Worm (Caenorhabditis elegans) whole organism, young adult: Measurements from ENCODE around the gene szy-4.

ENCODE experiments used
- B0261.1 ChIP-seq: sonication (generic microtip); optimal IDR thresholded peaks from 2 replicates; lab custom pipeline; 2016; ENCODE audit warnings: mild to moderate bottlenecking, missing genetic modification characterization, moderate library complexity, missing compliant biosample characterization
- B0336.3 ChIP-seq: fragments of 200-800 bp; sonication (Bioruptor generic); IDR thresholded peaks from 2 replicates; pipeline ENCODE4 v1.3.6; 2022; ENCODE audit warnings: missing genetic modification characterization, missing compliant biosample characterization
- C06A6.2 ChIP-seq: fragments of 200-800 bp; sonication (Bioruptor generic); conservative IDR thresholded peaks from 2 replicates; pipeline ENCODE4 v1.3.6; 2022; ENCODE audit warnings: missing genetic modification characterization, missing compliant biosample characterization
- F33H1.4 ChIP-seq: fragments of 200-800 bp; sonication (Bioruptor generic); IDR thresholded peaks from 2 replicates; pipeline ENCODE4 v1.3.6; 2022; ENCODE audit warnings: missing genetic modification reagents, missing genetic modification characterization, missing compliant biosample characterization
- F57C9.4 ChIP-seq: sonication (generic microtip); optimal IDR thresholded peaks from 2 replicates; lab custom pipeline; 2017; ENCODE audit warnings: mild to moderate bottlenecking, missing genetic modification characterization, missing compliant biosample characterization
- T07F8.4 ChIP-seq: sonication (generic microtip); optimal IDR thresholded peaks from 2 replicates; lab custom pipeline; 2016; ENCODE audit warnings: mild to moderate bottlenecking, missing genetic modification characterization, moderate library complexity, missing compliant biosample characterization
- Y53G8AR.9 ChIP-seq: fragments of 200-800 bp; sonication (Bioruptor generic); conservative IDR thresholded peaks from 2 replicates; pipeline ENCODE4 v1.3.6; 2022; ENCODE audit warnings: missing genetic modification reagents, missing genetic modification characterization, missing compliant biosample characterization
- Y67H2A.10 ChIP-seq: fragments of 200-800 bp; sonication (Bioruptor generic); conservative IDR thresholded peaks from 2 replicates; pipeline ENCODE4 v1.3.6; 2022; ENCODE audit warnings: missing genetic modification reagents, missing genetic modification characterization, missing compliant biosample characterization
- aptf-2 ChIP-seq: fragments of 200-800 bp; sonication (Bioruptor generic); conservative IDR thresholded peaks from 2 replicates; pipeline ENCODE4 v1.3.6; 2022; ENCODE audit warnings: missing genetic modification reagents, missing genetic modification characterization, missing compliant biosample characterization
- aptf-3 ChIP-seq: fragments of 200-800 bp; sonication (Bioruptor generic); IDR thresholded peaks from 2 replicates; pipeline ENCODE4 v1.3.6; 2022; ENCODE audit warnings: missing genetic modification characterization, missing compliant biosample characterization
- atf-7 ChIP-seq: sonication (generic microtip); optimal IDR thresholded peaks from 2 replicates; lab custom pipeline; 2017; ENCODE audit warnings: mild to moderate bottlenecking, missing genetic modification characterization, missing compliant biosample characterization
- attf-3 ChIP-seq: fragments of 200-800 bp; sonication (Bioruptor generic); conservative IDR thresholded peaks from 2 replicates; pipeline ENCODE4 v1.3.6; 2022; ENCODE audit warnings: missing genetic modification reagents, missing genetic modification characterization, missing compliant biosample characterization
- attf-6 ChIP-seq: fragments of 200-800 bp; sonication (Bioruptor generic); IDR thresholded peaks from 2 replicates; pipeline ENCODE4 v1.3.6; 2022; ENCODE audit warnings: missing genetic modification reagents, missing genetic modification characterization, missing compliant biosample characterization
- bed-2 ChIP-seq: fragments of 200-800 bp; sonication (Bioruptor generic); IDR thresholded peaks from 2 replicates; pipeline ENCODE4 v1.3.6; 2022; ENCODE audit warnings: missing genetic modification reagents, missing genetic modification characterization, missing compliant biosample characterization
- cebp-1 ChIP-seq, 2 experiments: fragments of 200-800 bp in 1 of 2; sonication (Bioruptor generic) in 1 of 2; sonication (generic microtip) in 1 of 2; IDR thresholded peaks in 1 of 2; optimal IDR thresholded peaks in 1 of 2; 2 replicates each; pipeline versions ENCODE4 v1.3.6 to Lab custom; 2017 to 2022; ENCODE audit warnings: missing compliant biosample characterization in 2 of 2, missing genetic modification characterization in 2 of 2, mild to moderate bottlenecking in 1 of 2, missing genetic modification reagents in 1 of 2, moderate library complexity in 1 of 2
- cebp-2 ChIP-seq: fragments of 200-800 bp; sonication (Bioruptor generic); IDR thresholded peaks from 2 replicates; pipeline ENCODE4 v1.3.6; 2022; ENCODE audit warnings: missing genetic modification characterization, missing compliant biosample characterization
- ceh-100 ChIP-seq: fragments of 200-800 bp; sonication (Bioruptor generic); IDR thresholded peaks from 2 replicates; pipeline ENCODE4 v1.3.6; 2022; ENCODE audit warnings: missing genetic modification reagents, missing genetic modification characterization, missing compliant biosample characterization
- die-1 ChIP-seq: sonication (generic microtip); optimal IDR thresholded peaks from 2 replicates; lab custom pipeline; 2016; ENCODE audit warnings: missing genotype, mild to moderate bottlenecking, missing genetic modification characterization, missing compliant biosample characterization
- dox-1 ChIP-seq: fragments of 200-800 bp; sonication (Bioruptor generic); IDR thresholded peaks from 2 replicates; pipeline ENCODE4 v1.3.6; 2022; ENCODE audit warnings: missing genetic modification reagents, missing genetic modification characterization, missing compliant biosample characterization
- dpff-1 ChIP-seq: sonication (generic microtip); optimal IDR thresholded peaks from 2 replicates; lab custom pipeline; 2017; ENCODE audit warnings: mild to moderate bottlenecking, missing genetic modification characterization, missing compliant biosample characterization
- efl-1 ChIP-seq: fragments of 150-350 bp; optimal IDR thresholded peaks from 2 replicates; lab custom pipeline; 2014; ENCODE audit warnings: missing biosample characterization, missing genetic modification reagents, missing genetic modification characterization
- ekl-4 ChIP-seq: fragments of 200-800 bp; sonication (Bioruptor generic); IDR thresholded peaks from 2 replicates; pipeline ENCODE4 v1.3.6; 2022; ENCODE audit warnings: missing genetic modification reagents, missing genetic modification characterization, missing compliant biosample characterization
- ets-4 ChIP-seq: fragments of 200-800 bp; sonication (Bioruptor generic); optimal IDR thresholded peaks from 2 replicates; lab custom pipeline; 2018; ENCODE audit warnings: mild to moderate bottlenecking, missing genetic modification characterization, missing compliant biosample characterization
- hmg-1.2 ChIP-seq: fragments of 200-800 bp; sonication (Bioruptor generic); IDR thresholded peaks from 2 replicates; pipeline ENCODE4 v1.3.6; 2022; ENCODE audit warnings: missing genetic modification reagents, missing genetic modification characterization, missing compliant biosample characterization
- lag-1 ChIP-seq: fragments of 200-800 bp; sonication (Bioruptor generic); IDR thresholded peaks from 2 replicates; pipeline ENCODE4 v1.3.6; 2022; ENCODE audit warnings: missing genetic modification reagents, missing genetic modification characterization, missing compliant biosample characterization
- lin-26 ChIP-seq: fragments of 200-800 bp; sonication (Bioruptor generic); IDR thresholded peaks from 2 replicates; pipeline ENCODE4 v1.3.6; 2022; ENCODE audit warnings: missing genetic modification reagents, missing genetic modification characterization, missing compliant biosample characterization
- lin-35 ChIP-seq, 3 experiments: fragments of 150-350 bp in 2 of 3; sonication (generic microtip) in 1 of 3; optimal IDR thresholded peaks; 2 replicates each; lab custom pipeline; 2014 to 2018; ENCODE audit warnings: missing biosample characterization in 3 of 3, missing genetic modification characterization in 3 of 3, missing genetic modification reagents in 3 of 3
- lin-40 ChIP-seq: sonication (generic microtip); optimal IDR thresholded peaks from 2 replicates; lab custom pipeline; 2016; ENCODE audit warnings: missing genetic modification characterization, mild to moderate bottlenecking, missing compliant biosample characterization, missing genotype, missing genetic modification reagents
- lin-54 ChIP-seq: fragments of 200-800 bp; sonication (Bioruptor generic); optimal IDR thresholded peaks from 2 replicates; lab custom pipeline; 2018; ENCODE audit warnings: mild to moderate bottlenecking, missing genetic modification characterization, missing compliant biosample characterization
- lir-1 ChIP-seq: fragments of 200-800 bp; sonication (Bioruptor generic); conservative IDR thresholded peaks from 2 replicates; pipeline ENCODE4 v1.3.6; 2022; ENCODE audit warnings: missing genetic modification reagents, missing genetic modification characterization, missing compliant biosample characterization
- lsl-1 ChIP-seq: fragments of 200-800 bp; sonication (Bioruptor generic); optimal IDR thresholded peaks from 2 replicates; lab custom pipeline; 2018; ENCODE audit warnings: mild to moderate bottlenecking, missing genetic modification characterization, moderate library complexity, missing compliant biosample characterization
- madf-6 ChIP-seq: fragments of 200-800 bp; sonication (Bioruptor generic); IDR thresholded peaks from 2 replicates; pipeline ENCODE4 v1.3.6; 2022; ENCODE audit warnings: missing genetic modification reagents, missing genetic modification characterization, missing compliant biosample characterization
- madf-8 ChIP-seq: fragments of 200-800 bp; sonication (Bioruptor generic); conservative IDR thresholded peaks from 2 replicates; pipeline ENCODE4 v1.3.6; 2022; ENCODE audit warnings: missing genetic modification reagents, missing genetic modification characterization, missing compliant biosample characterization
- mcd-1 ChIP-seq: fragments of 200-800 bp; sonication (Bioruptor generic); IDR thresholded peaks from 2 replicates; pipeline ENCODE4 v1.3.6; 2022; ENCODE audit warnings: missing genetic modification reagents, missing genetic modification characterization, missing compliant biosample characterization
- mes-4 ChIP-seq: sonication (generic microtip); optimal IDR thresholded peaks from 2 replicates; lab custom pipeline; 2016; ENCODE audit warnings: missing genotype, missing genetic modification characterization, missing compliant biosample characterization
- nhr-80 ChIP-seq: sonication (generic microtip); optimal IDR thresholded peaks from 2 replicates; lab custom pipeline; 2016; ENCODE audit warnings: missing genetic modification characterization, missing compliant biosample characterization
- nhr-90 ChIP-seq: sonication (generic microtip); optimal IDR thresholded peaks from 2 replicates; lab custom pipeline; 2016; ENCODE audit warnings: missing genotype, mild to moderate bottlenecking, missing genetic modification characterization, missing compliant biosample characterization
- pbrm-1 ChIP-seq: fragments of 200-800 bp; sonication (Bioruptor generic); IDR thresholded peaks from 2 replicates; pipeline ENCODE4 v1.3.6; 2022; ENCODE audit warnings: missing genetic modification reagents, missing genetic modification characterization, missing compliant biosample characterization
- pha-4 ChIP-seq: fragments of 150-350 bp; sonication (generic microtip); optimal IDR thresholded peaks from 2 replicates; lab custom pipeline; 2014; ENCODE audit warnings: missing biosample characterization, missing genetic modification reagents, missing genetic modification characterization
- rec-8 ChIP-seq, 2 experiments: sonication (generic microtip); optimal IDR thresholded peaks; 2 replicates each; lab custom pipeline; 2016; ENCODE audit warnings: mild to moderate bottlenecking in 2 of 2, missing genetic modification characterization in 2 of 2, missing genetic modification reagents in 2 of 2, missing genotype in 2 of 2, missing biosample characterization in 1 of 2, missing compliant biosample characterization in 1 of 2, moderate library complexity in 1 of 2
- snpc-4 ChIP-seq, 5 experiments: fragments of 150-350 bp in 1 of 5; sonication (generic microtip) in 4 of 5; optimal IDR thresholded peaks; 2 replicates each; lab custom pipeline; 2014 to 2018; ENCODE audit warnings: missing genetic modification characterization in 5 of 5, missing biosample characterization in 3 of 5, antibody characterized with exemption in 2 of 5, mild to moderate bottlenecking in 2 of 5, missing compliant biosample characterization in 2 of 5, missing genotype in 2 of 5, moderate library complexity in 2 of 5, missing genetic modification reagents in 1 of 5
- somi-1 ChIP-seq: fragments of 200-800 bp; sonication (Bioruptor generic); optimal IDR thresholded peaks from 2 replicates; lab custom pipeline; 2018; ENCODE audit warnings: mild to moderate bottlenecking, missing genetic modification characterization, missing compliant biosample characterization
- tbp1 ChIP-seq: fragments of 200-800 bp; sonication (Bioruptor generic); optimal IDR thresholded peaks from 2 replicates; lab custom pipeline; 2018; ENCODE audit warnings: mild to moderate bottlenecking, missing genetic modification characterization, missing compliant biosample characterization
- tlf-1 ChIP-seq: fragments of 200-800 bp; sonication (Bioruptor generic); optimal IDR thresholded peaks from 2 replicates; lab custom pipeline; 2018; ENCODE audit warnings: mild to moderate bottlenecking, missing genetic modification characterization, missing compliant biosample characterization
- zfh-2 ChIP-seq: fragments of 200-800 bp; sonication (Bioruptor generic); conservative IDR thresholded peaks from 2 replicates; pipeline ENCODE4 v1.3.6; 2022; ENCODE audit warnings: missing genetic modification reagents, missing genetic modification characterization, missing compliant biosample characterization
- ztf-22 ChIP-seq: fragments of 200-800 bp; sonication (Bioruptor generic); optimal IDR thresholded peaks from 2 replicates; lab custom pipeline; 2018; ENCODE audit warnings: mild to moderate bottlenecking, missing genetic modification characterization, moderate library complexity, missing compliant biosample characterization
- ztf-26 ChIP-seq: sonication (generic microtip); optimal IDR thresholded peaks from 2 replicates; lab custom pipeline; 2017; ENCODE audit warnings: missing genetic modification characterization, missing compliant biosample characterization

szy-4 gene

DNA sequence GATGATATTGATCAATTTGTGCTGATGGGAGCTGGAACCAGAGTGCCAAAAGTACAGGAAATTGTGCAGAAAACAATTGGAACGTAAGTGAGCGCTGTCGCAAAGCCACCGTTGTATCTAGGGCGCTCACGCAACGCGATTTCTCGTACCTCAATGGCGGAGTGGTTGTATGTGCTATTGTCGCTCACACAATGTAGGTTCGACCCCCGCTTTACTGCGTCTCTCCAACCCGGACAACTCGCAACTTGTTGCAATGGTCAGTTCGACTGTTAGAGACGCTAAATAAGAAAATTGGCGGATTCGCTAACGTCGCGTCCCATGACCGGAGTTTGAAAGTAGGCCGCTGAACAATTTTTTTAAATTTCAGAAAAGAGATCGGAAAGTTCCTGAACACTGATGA lies 50.0 kb downstream of the szy-4 start (continued):
- 0 out of 2 replicates have a peak, but pooled peaks have one; percentile 13 for TF ChIP-seq B0336.3 (GFP tag; lab: Robert Waterston, UW)
- peak; percentile 35 for TF ChIP-seq nhr-80
- peak; percentile 80 for TF ChIP-seq B0261.1
- no peak for TF ChIP-seq aptf-3 (GFP tag; lab: Robert Waterston, UW)
- peak; percentile 55 for TF ChIP-seq madf-6 (GFP tag; lab: Robert Waterston, UW)
- TF ChIP-seq tbp1 (GFP tag; lab: Kevin White, UChicago): peak; percentile 92
- TF ChIP-seq ets-4 (GFP tag; lab: Kevin White, UChicago): no peak
- no peak for TF ChIP-seq lir-1 (GFP tag; lab: Robert Waterston, UW)
- TF ChIP-seq attf-6 (GFP tag; lab: Robert Waterston, UW): no peak
- TF ChIP-seq lin-35 (GFP tag; optimal IDR thresholded peaks at IDR 0.05; lab: Kevin White, UChicago): peak in 1 of 3 experiments; percentile 30
- TF ChIP-seq dpff-1 (tag; lab: Kevin White, UChicago): no peak
- TF ChIP-seq rec-8 (tag; optimal IDR thresholded peaks at IDR 0.05; lab: Kevin White, UChicago): peak; percentile 47 to 49
- no peak for TF ChIP-seq pha-4 (tag; lab: Kevin White, UChicago)
- no peak for TF ChIP-seq Y53G8AR.9 (GFP tag; lab: Robert Waterston, UW)
- peak; percentile 80 for TF ChIP-seq lin-26
- peak; percentile 16; the same call in 1 of the 2 replicates for TF ChIP-seq pbrm-1 (GFP tag; lab: Robert Waterston, UW)
- no peak for TF ChIP-seq somi-1
- peak; percentile 87 for TF ChIP-seq ekl-4 (GFP tag; lab: Robert Waterston, UW)
- TF ChIP-seq dox-1 (GFP tag; lab: Robert Waterston, UW): peak; percentile 73
- TF ChIP-seq mes-4 (tag; lab: Kevin White, UChicago): peak; percentile 69
- peak; percentile 46 for TF ChIP-seq F33H1.4 (GFP tag; lab: Robert Waterston, UW)
- no peak for TF ChIP-seq snpc-4 (GFP tag; optimal IDR thresholded peaks at IDR 0.05; lab: Kevin White, UChicago)
- peak in 3 of 4 experiments; percentile 25 to 52 (median 44) for TF ChIP-seq snpc-4 (tag; optimal IDR thresholded peaks at IDR 0.05; lab: Kevin White, UChicago)
- peak; percentile 41 for TF ChIP-seq hmg-1.2 (GFP tag; lab: Robert Waterston, UW)
- TF ChIP-seq cebp-1 (GFP tag; IDR thresholded peaks at IDR 0.05; lab: Robert Waterston, UW): 0 out of 2 replicates have a peak, but pooled peaks have one; percentile 11
- peak; percentile 62 for TF ChIP-seq cebp-1 (tag; optimal IDR thresholded peaks at IDR 0.05; lab: Kevin White, UChicago)
- TF ChIP-seq ztf-22 (GFP tag; lab: Kevin White, UChicago): no peak
- TF ChIP-seq attf-3: no peak
- no peak for TF ChIP-seq zfh-2 (GFP tag; lab: Robert Waterston, UW)
- TF ChIP-seq mcd-1 (GFP tag; lab: Robert Waterston, UW): peak; percentile 54; the same call in 1 of the 2 replicates
- 0 out of 2 replicates have a peak, but pooled peaks have one; percentile 15 for TF ChIP-seq bed-2 (GFP tag; lab: Robert Waterston, UW)
- TF ChIP-seq cebp-2 (GFP tag; lab: Robert Waterston, UW): 0 out of 2 replicates have a peak, but pooled peaks have one; percentile 41
- no peak for TF ChIP-seq lin-40 (tag; lab: Kevin White, UChicago)
- TF ChIP-seq efl-1 (GFP tag; lab: Kevin White, UChicago): no peak
- TF ChIP-seq lin-54: peak; percentile 62
- peak; percentile 40 for TF ChIP-seq atf-7 (tag; lab: Kevin White, UChicago)
- TF ChIP-seq aptf-2 (GFP tag; lab: Robert Waterston, UW): no peak
- TF ChIP-seq F57C9.4 (tag; lab: Kevin White, UChicago): no peak
- TF ChIP-seq tlf-1 (GFP tag; lab: Kevin White, UChicago): peak; percentile 1
- TF ChIP-seq ceh-100 (GFP tag; lab: Robert Waterston, UW): peak; percentile 46; the same call in 1 of the 2 replicates
- TF ChIP-seq lsl-1 (GFP tag; lab: Kevin White, UChicago): peak; percentile 43
- no peak for TF ChIP-seq Y67H2A.10 (GFP tag; lab: Robert Waterston, UW)
- TF ChIP-seq C06A6.2: 0 out of 2 replicates have a peak, but pooled peaks have one; percentile 20
- peak; percentile 72 for TF ChIP-seq nhr-90 (tag; lab: Kevin White, UChicago)
- 0 out of 2 replicates have a peak, but pooled peaks have one; percentile 3 for TF ChIP-seq madf-8 (GFP tag; lab: Robert Waterston, UW)
- TF ChIP-seq die-1 (tag; lab: Kevin White, UChicago): peak; percentile 70
- TF ChIP-seq T07F8.4 (tag; lab: Kevin White, UChicago): peak; percentile 63
- no peak for TF ChIP-seq lag-1 (GFP tag; lab: Robert Waterston, UW)
- TF ChIP-seq ztf-26: peak; percentile 58
